Fruit fly (Drosophila melanogaster): Measurements from ENCODE around the gene Drak.

Gene Drak

DNA sequence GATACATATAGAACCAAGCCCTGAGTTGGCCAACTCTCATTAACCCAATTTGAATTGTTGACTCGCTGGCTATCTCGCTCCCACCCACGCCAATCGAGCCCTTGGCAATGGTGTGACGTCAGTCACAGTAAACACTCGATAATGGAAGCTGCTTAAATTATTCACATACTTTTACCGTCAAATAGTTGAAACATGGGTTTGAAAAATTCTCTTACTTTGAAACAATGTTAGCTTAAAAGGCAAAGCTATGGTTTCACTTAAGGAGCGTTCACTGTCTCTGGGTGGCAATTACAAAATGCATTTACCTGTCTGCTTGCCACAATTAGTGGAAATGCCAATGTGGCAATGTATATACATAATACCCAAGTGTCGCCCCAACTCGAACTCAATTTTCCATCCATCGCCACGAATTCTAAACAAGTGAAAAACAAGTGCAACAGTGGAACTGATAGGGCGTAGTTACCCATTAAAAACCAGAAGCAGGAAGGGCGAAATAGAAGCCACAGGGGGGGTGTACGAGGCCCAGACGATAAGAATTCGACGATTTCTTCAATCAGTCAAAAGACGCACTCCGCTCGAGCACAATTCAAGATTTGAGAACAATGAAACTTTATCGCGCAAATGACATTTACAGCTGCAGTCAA is 43.3 kb upstream of the Drak start (continued):
- peak; percentile 83 for TF ChIP-seq HLH54F (GFP tag; optimal IDR thresholded peaks at IDR 0.05)
- TF ChIP-seq tup (GFP tag; optimal IDR thresholded peaks at IDR 0.05): peak; percentile 75
- TF ChIP-seq ranshi (GFP tag; IDR thresholded peaks at IDR 0.05): peak; percentile 84
- TF ChIP-seq ind (GFP tag; optimal IDR thresholded peaks at IDR 0.05): peak; percentile 88
- TF ChIP-seq esg (GFP tag; conservative IDR thresholded peaks at IDR 0.05): peak; percentile 83
- no peak for TF ChIP-seq CG7745 (tag; optimal IDR thresholded peaks at IDR 0.05)
- TF ChIP-seq sima (GFP tag; optimal IDR thresholded peaks at IDR 0.05): no peak
- peak; percentile 42; the same call in 1 of the 3 replicates for TF ChIP-seq sr (GFP tag; IDR thresholded peaks at IDR 0.05)
- peak; percentile 48 for TF ChIP-seq run (tag; optimal IDR thresholded peaks at IDR 0.05)
- TF ChIP-seq CG12391 (tag; optimal IDR thresholded peaks at IDR 0.05): peak; percentile 74
- TF ChIP-seq Nf-YC (tag; optimal IDR thresholded peaks at IDR 0.05): peak; percentile 78
- TF ChIP-seq CG9817 (tag; optimal IDR thresholded peaks at IDR 0.05): peak; percentile 89
- TF ChIP-seq CG11456 (GFP tag; IDR thresholded peaks at IDR 0.05): peak; percentile 88
- TF ChIP-seq dimm (GFP tag; IDR thresholded peaks at IDR 0.05): peak; percentile 55; the same call in 1 of the 2 replicates
- peak; percentile 75 for TF ChIP-seq Asciz (GFP tag; optimal IDR thresholded peaks at IDR 0.05)
- TF ChIP-seq HLHmδ (GFP tag; optimal IDR thresholded peaks at IDR 0.05): no peak
- peak; percentile 70 for TF ChIP-seq CG4404 (GFP tag; IDR thresholded peaks at IDR 0.05)
- TF ChIP-seq E2f1 (GFP tag; IDR thresholded peaks at IDR 0.05): peak; percentile 86
- peak; percentile 85 for TF ChIP-seq bab2 (GFP tag; optimal IDR thresholded peaks at IDR 0.05)
- peak; percentile 71 for TF ChIP-seq CG43689 (GFP tag; IDR thresholded peaks at IDR 0.05)
- TF ChIP-seq pnt (GFP tag; optimal IDR thresholded peaks at IDR 0.05): peak; percentile 86
- TF ChIP-seq CG1233 (GFP tag; optimal IDR thresholded peaks at IDR 0.05): peak; percentile 82
- peak; percentile 63 for TF ChIP-seq CG10321 (GFP tag; IDR thresholded peaks at IDR 0.05)
- no peak for TF ChIP-seq CG17186 (GFP tag; optimal IDR thresholded peaks at IDR 0.05)
- peak; percentile 88 for TF ChIP-seq lilli (GFP tag; optimal IDR thresholded peaks at IDR 0.05)
- TF ChIP-seq CG6765 (GFP tag; optimal IDR thresholded peaks at IDR 0.05): peak; percentile 68
- peak; percentile 86 for TF ChIP-seq Gug (GFP tag; IDR thresholded peaks at IDR 0.05)
- TF ChIP-seq CG3065 (GFP tag; optimal IDR thresholded peaks at IDR 0.05): no peak
- TF ChIP-seq Dbx (GFP tag; IDR thresholded peaks at IDR 0.05): peak; percentile 79
- TF ChIP-seq CG30431 (GFP tag; optimal IDR thresholded peaks at IDR 0.05): peak; percentile 72
- peak; percentile 64; the same call in 1 of the 2 replicates for TF ChIP-seq CG16779 (GFP tag; IDR thresholded peaks at IDR 0.05)
- peak; percentile 75 for TF ChIP-seq bowl (GFP tag; IDR thresholded peaks at IDR 0.05)
- TF ChIP-seq jing (GFP tag; optimal IDR thresholded peaks at IDR 0.05): peak; percentile 78
- TF ChIP-seq CG1603 (tag; optimal IDR thresholded peaks at IDR 0.05): peak; percentile 93
- TF ChIP-seq C15 (GFP tag; IDR thresholded peaks at IDR 0.05): 0 out of 3 replicates have a peak, but pooled peaks have one; percentile 38
- peak; percentile 78 for TF ChIP-seq org-1 (GFP tag; optimal IDR thresholded peaks at IDR 0.05)
- peak; percentile 81 for TF ChIP-seq CG14050 (GFP tag; IDR thresholded peaks at IDR 0.05)
- TF ChIP-seq CG17568 (GFP tag; optimal IDR thresholded peaks at IDR 0.05): peak; percentile 64
- peak; percentile 85 for TF ChIP-seq sob (GFP tag; IDR thresholded peaks at IDR 0.05)
- TF ChIP-seq CG33213 (GFP tag; optimal IDR thresholded peaks at IDR 0.05): peak; percentile 72
- peak; percentile 54 for TF ChIP-seq sd (tag; optimal IDR thresholded peaks at IDR 0.05)
- TF ChIP-seq grn (GFP tag; optimal IDR thresholded peaks at IDR 0.05): peak; percentile 46
- peak; percentile 89 for TF ChIP-seq CG2678 (tag; optimal IDR thresholded peaks at IDR 0.05)
- peak; percentile 80 for TF ChIP-seq kah (GFP tag; optimal IDR thresholded peaks at IDR 0.05)
- peak; percentile 76 for TF ChIP-seq Blimp-1 (GFP tag; optimal IDR thresholded peaks at IDR 0.05)
- peak; percentile 82 for TF ChIP-seq CG11093 (GFP tag; IDR thresholded peaks at IDR 0.05)
- TF ChIP-seq ase (GFP tag; IDR thresholded peaks at IDR 0.05): peak; percentile 83; the same call in 2 of the 3 replicates
- TF ChIP-seq Ets65A (GFP tag): peak; percentile 98
- TF ChIP-seq HLH3B (GFP tag; IDR thresholded peaks at IDR 0.05): peak; percentile 87
- peak; percentile 51 for TF ChIP-seq trh (GFP tag; optimal IDR thresholded peaks at IDR 0.05)

Data from whole organism, embryonic.